Worm (Caenorhabditis elegans): ENCODE data around the gene T16G1.6.

Gene T16G1.6

DNA sequence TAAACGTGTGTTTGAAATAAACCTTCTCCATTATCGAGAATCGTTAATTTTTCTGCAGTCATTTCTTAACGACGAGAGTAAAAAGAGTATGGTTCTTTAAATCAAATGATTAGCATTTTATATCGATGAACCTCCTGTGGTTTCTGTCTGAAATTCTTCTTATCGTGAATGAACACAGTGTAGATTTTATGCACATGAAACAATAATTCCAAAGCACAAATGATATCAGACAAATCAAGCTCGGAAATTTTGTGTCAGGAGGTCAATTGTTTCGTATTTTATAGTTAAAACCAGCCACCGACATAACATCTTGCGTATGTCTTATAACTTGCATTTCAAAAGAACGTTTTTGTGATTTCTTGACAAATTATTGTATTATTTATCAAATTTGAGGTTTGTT is at the start of gene T16G1.6:
TSS of gene T16G1.6 (minus strand) at position 77 of the 400 bp plus-strand sequence.
- no peak for TF ChIP-seq cog-1 (tag; optimal IDR thresholded peaks at IDR 0.05)
- no peak for TF ChIP-seq T22C8.4 (GFP tag; IDR thresholded peaks at IDR 0.05)
- TF ChIP-seq ref-1 (GFP tag; conservative IDR thresholded peaks at IDR 0.05) = no peak
- TF ChIP-seq ztf-23 (GFP tag; IDR thresholded peaks at IDR 0.05) = no peak
- no peak for TF ChIP-seq tab-1 (GFP tag; IDR thresholded peaks at IDR 0.05)
- TF ChIP-seq ztf-29 (GFP tag; IDR thresholded peaks at IDR 0.05) = no peak
- TF ChIP-seq klf-2 (GFP tag; conservative IDR thresholded peaks at IDR 0.05) = no peak
- TF ChIP-seq flt-1 (GFP tag; IDR thresholded peaks at IDR 0.05) = no peak
- no peak for TF ChIP-seq med-1 (GFP tag; optimal IDR thresholded peaks at IDR 0.05; ENCODE audit: insufficient read depth)

DNA sequence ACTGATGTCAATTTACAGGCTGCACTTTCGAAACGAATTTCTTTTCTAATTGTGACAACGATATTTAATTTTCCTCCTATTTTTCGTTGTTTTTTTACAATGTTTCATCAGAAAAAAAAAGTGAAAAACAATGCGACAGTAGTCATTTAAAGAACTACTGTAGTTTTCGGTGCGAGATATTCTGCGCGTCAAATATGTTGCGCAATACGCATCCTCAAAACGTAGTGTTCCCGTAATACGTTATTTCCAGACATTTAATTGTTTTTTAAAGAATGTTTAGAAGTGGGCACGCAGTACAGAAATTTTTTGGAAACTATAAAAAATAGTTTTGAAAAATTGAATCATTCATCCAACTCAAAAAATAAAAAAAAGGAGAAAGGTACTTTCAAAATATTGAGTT is 37.1 kb upstream of the T16G1.6 start:
- no peak for TF ChIP-seq T22C8.4 (GFP tag; IDR thresholded peaks at IDR 0.05)
- no peak for TF ChIP-seq med-1 (GFP tag; optimal IDR thresholded peaks at IDR 0.05; ENCODE audit: insufficient read depth)
- TF ChIP-seq ref-1 (GFP tag; conservative IDR thresholded peaks at IDR 0.05) = no peak
- no peak for TF ChIP-seq klf-2 (GFP tag; conservative IDR thresholded peaks at IDR 0.05)
- TF ChIP-seq ztf-29 (GFP tag; IDR thresholded peaks at IDR 0.05) = no peak

DNA sequence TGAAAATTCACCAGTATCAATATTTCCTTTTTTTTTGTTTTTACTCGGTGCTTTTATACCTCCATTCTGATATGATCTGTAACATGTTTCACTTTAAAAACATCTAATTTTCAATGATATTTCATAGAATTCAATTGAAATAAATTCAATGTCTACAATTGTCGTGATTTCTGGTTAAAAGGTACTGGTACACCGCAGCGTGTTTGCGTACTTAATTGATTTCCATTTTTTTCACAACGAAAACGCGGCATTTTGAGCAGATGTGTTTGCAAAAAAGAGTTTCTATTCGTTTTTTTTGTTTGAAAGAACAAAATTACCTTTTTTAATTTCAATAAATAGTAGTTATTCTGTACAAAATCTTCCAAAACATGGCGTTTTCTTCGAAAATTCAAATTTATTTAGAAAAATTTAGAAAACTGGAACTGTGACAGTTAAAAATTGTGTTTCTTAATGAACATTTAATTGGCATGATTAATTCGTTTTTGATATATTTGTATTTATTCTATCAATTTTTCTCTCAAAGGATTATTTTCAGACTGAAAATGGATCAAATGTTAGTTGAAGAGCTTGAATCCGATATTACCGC is 33.7 kb upstream of the T16G1.6 start, which contains the start of gene pnn-1:
TSS of gene pnn-1 (plus strand) at position 536 of the 586 bp plus-strand sequence.
- TF ChIP-seq cog-1 (tag; optimal IDR thresholded peaks at IDR 0.05) (no peak), tab-1 (GFP tag; IDR thresholded peaks at IDR 0.05) (no peak), flt-1 (GFP tag; IDR thresholded peaks at IDR 0.05) (no peak), klf-2 (GFP tag; conservative IDR thresholded peaks at IDR 0.05) (no peak), ztf-23 (GFP tag; IDR thresholded peaks at IDR 0.05) (no peak), T22C8.4 (GFP tag; IDR thresholded peaks at IDR 0.05) (no peak), med-1 (GFP tag; optimal IDR thresholded peaks at IDR 0.05; ENCODE audit: insufficient read depth) (no peak)

DNA sequence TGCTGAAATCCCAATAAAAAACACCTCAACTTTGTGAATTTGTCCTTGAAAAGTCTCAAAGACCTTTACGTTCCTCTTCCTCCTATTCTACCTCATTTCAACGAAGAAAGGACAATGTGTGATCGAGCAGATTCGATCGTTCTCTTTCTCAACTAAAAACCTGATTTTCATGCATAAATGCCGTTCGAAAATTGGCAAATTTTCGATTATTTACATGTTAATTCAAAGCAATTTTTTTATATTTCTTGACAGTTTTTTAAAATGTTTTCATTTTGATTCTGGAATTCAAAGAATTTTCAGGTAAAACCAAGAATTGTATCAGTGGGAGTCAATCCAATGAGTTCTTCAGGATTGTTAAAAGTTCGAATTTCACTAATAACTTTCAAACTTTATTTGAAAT is 31.6 kb upstream of the T16G1.6 start, which contains the start of gene lin-46:
TSS of gene lin-46 (plus strand) at position 301 of the 400 bp plus-strand sequence.
- TF ChIP-seq T22C8.4 (GFP tag; IDR thresholded peaks at IDR 0.05) = no peak
- TF ChIP-seq med-1 (GFP tag; optimal IDR thresholded peaks at IDR 0.05; ENCODE audit: insufficient read depth) = no peak
- no peak for TF ChIP-seq ztf-29 (GFP tag; IDR thresholded peaks at IDR 0.05)
- TF ChIP-seq flt-1 (GFP tag; IDR thresholded peaks at IDR 0.05) = no peak
- TF ChIP-seq ztf-23 (GFP tag; IDR thresholded peaks at IDR 0.05) = no peak
- TF ChIP-seq klf-2 (GFP tag; conservative IDR thresholded peaks at IDR 0.05) = no peak
- TF ChIP-seq tab-1 (GFP tag; IDR thresholded peaks at IDR 0.05) = no peak
- TF ChIP-seq ref-1 (GFP tag; conservative IDR thresholded peaks at IDR 0.05) = no peak
- TF ChIP-seq cog-1 (tag; optimal IDR thresholded peaks at IDR 0.05) = no peak

DNA sequence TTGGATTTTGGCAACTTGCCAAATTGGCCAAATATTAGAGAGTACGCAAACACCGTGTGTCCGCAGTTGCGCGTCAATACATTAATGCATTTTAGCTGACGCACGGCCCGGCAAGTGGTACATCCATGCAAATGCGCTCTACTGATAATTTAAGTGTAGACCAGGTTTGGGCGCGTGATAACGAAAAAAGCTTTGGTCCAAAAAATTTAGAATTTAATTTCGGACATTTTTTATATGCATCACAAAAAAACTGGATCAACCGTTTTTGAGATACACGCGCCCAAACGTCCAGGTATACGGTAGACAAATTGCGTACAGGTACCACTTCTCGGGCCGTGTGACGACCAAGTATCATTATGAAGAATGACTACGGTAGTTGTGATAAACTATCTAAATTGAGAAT is 31.0 kb upstream of the T16G1.6 start, which contains the start of gene R186.8:
TSS of gene R186.8 (minus strand) at position 58 of the 403 bp plus-strand sequence.
- peak; percentile 52 for TF ChIP-seq cog-1 (tag; optimal IDR thresholded peaks at IDR 0.05)

DNA sequence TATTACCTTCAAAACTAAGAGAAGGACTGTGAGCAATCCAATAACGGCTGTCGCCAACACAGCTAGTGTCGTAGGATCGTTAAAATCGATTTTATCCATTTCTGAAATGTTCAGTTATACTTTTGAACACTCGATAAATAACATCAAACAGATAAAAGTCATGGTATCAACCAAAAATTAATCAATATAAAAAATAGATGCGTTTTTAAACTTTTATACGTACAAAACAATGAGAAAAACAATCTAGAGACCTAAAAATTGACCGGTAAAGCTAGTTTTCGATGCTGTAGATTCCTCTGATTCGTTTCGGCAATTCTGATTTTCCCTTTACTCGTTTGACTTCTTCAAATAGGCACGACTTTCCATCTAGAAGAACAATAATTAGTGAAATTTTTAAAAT is 30.1 kb upstream of the T16G1.6 start, which contains the start of gene R186.3:
TSS of gene R186.3 (minus strand) at position 101 of the 400 bp plus-strand sequence.
- TF ChIP-seq klf-2 (GFP tag; conservative IDR thresholded peaks at IDR 0.05) (no peak), ztf-29 (GFP tag; IDR thresholded peaks at IDR 0.05) (no peak), med-1 (GFP tag; optimal IDR thresholded peaks at IDR 0.05; ENCODE audit: insufficient read depth) (no peak), T22C8.4 (GFP tag; IDR thresholded peaks at IDR 0.05) (no peak), cog-1 (tag; optimal IDR thresholded peaks at IDR 0.05) (no peak), ref-1 (GFP tag; conservative IDR thresholded peaks at IDR 0.05) (no peak), ztf-23 (GFP tag; IDR thresholded peaks at IDR 0.05) (no peak), flt-1 (GFP tag; IDR thresholded peaks at IDR 0.05) (no peak), tab-1 (GFP tag; IDR thresholded peaks at IDR 0.05) (no peak)

DNA sequence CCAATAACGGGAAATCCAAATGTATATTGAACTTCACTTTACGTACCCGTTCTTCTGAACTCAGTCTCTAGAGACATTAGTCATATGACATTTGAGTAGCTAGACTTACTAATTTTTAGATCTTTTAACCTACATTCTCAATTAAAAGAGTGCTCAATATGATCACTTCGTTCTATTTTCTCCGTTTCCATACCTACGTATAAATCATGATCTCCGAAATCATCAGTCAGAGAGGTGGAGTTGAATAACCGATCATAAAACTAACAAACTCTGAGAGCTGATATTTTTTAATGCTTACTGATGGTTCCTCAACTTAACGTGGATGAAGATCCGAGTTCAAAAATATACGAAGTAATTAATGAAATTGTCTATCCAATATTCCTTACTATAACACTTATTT is 27.1 kb upstream of the T16G1.6 start, which contains the start of gene srd-35:
TSS of gene srd-35 (plus strand) at position 301 of the 400 bp plus-strand sequence.
- TF ChIP-seq ref-1 (GFP tag; conservative IDR thresholded peaks at IDR 0.05) (no peak), flt-1 (GFP tag; IDR thresholded peaks at IDR 0.05) (no peak), ztf-29 (GFP tag; IDR thresholded peaks at IDR 0.05) (no peak), T22C8.4 (GFP tag; IDR thresholded peaks at IDR 0.05) (no peak), cog-1 (tag; optimal IDR thresholded peaks at IDR 0.05) (no peak), klf-2 (GFP tag; conservative IDR thresholded peaks at IDR 0.05) (no peak), ztf-23 (GFP tag; IDR thresholded peaks at IDR 0.05) (no peak), tab-1 (GFP tag; IDR thresholded peaks at IDR 0.05) (no peak), med-1 (GFP tag; optimal IDR thresholded peaks at IDR 0.05; ENCODE audit: insufficient read depth) (no peak)

DNA sequence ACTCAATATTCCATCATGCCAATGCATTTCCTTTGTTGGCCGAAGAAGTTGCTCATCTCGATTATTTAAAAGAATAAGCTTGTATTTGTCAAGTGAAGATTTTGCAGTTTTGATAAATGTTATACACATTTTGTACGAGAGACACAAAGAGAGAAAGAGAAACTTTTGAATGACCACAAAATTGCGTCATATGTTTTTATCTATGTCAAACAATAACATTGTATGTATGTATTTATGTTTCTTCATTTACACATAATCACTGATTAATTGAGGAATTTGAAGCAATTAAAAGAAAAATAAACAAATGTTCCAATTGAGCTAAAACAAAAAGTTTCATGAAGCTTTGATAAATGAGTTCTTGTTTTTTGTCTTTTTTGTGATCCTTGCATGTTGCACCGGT is 26.2 kb upstream of the T16G1.6 start, which contains the start of gene hrg-9:
TSS of gene hrg-9 (minus strand) at position 152 of the 400 bp plus-strand sequence.
- TF ChIP-seq ref-1 (GFP tag; conservative IDR thresholded peaks at IDR 0.05) (no peak), ztf-29 (GFP tag; IDR thresholded peaks at IDR 0.05) (no peak), ztf-23 (GFP tag; IDR thresholded peaks at IDR 0.05) (no peak), T22C8.4 (GFP tag; IDR thresholded peaks at IDR 0.05) (no peak), tab-1 (GFP tag; IDR thresholded peaks at IDR 0.05) (no peak), klf-2 (GFP tag; conservative IDR thresholded peaks at IDR 0.05) (no peak), cog-1 (tag; optimal IDR thresholded peaks at IDR 0.05) (no peak), flt-1 (GFP tag; IDR thresholded peaks at IDR 0.05) (no peak), med-1 (GFP tag; optimal IDR thresholded peaks at IDR 0.05; ENCODE audit: insufficient read depth) (no peak)

DNA sequence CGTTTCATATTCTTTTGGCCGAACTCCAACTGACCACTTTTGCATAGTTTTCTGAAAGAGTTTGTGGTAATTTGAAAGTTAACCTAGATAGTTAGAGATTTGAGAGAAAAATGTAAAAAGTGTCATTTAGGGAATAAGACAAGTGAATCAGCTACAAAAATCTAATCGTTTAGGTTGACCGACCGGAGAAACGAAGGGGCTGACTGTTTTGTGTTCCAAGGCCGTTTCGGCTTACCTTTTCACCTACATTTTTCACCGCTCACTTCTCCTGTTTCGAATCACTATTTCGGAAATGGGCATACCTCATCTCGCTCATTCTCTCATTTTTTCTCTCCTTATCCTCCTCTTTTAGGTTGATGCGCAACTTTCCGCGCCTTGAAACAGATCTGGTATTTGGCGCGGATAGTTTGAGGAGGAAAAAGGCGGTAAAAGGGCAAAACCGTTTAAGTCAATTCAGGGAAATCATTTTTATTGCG is 24.1 kb upstream of the T16G1.6 start, which contains the start of gene mpst-7:
TSS of gene mpst-7 (minus strand) at position 51 of the 476 bp plus-strand sequence.
- TF ChIP-seq ztf-23 (GFP tag; IDR thresholded peaks at IDR 0.05) (no peak), tab-1 (GFP tag; IDR thresholded peaks at IDR 0.05) (no peak), med-1 (GFP tag; optimal IDR thresholded peaks at IDR 0.05; ENCODE audit: insufficient read depth) (no peak), ztf-29 (GFP tag; IDR thresholded peaks at IDR 0.05) (no peak), ref-1 (GFP tag; conservative IDR thresholded peaks at IDR 0.05) (no peak)

DNA sequence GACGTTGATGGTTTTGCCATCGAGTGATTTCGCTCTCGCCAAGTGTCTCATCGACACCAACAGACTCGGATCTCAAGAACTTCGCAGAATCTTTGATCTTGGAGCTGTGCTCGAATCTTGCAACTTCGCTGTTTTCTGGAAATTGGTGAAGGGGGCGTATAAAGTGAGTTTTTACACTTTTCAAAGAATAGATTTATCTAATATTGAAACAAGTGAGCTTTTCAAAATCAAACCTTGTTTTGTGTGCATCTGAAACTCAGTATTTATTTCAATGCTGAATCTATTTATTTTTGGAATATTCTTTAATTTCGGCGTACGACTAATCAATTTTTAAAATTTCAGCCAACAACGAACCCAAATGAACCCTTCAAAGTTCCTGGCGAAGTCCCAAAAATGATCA is 17.3 kb upstream of the T16G1.6 start:
- TF ChIP-seq flt-1 (GFP tag; IDR thresholded peaks at IDR 0.05) = no peak
- no peak for TF ChIP-seq tab-1 (GFP tag; IDR thresholded peaks at IDR 0.05)
- TF ChIP-seq ref-1 (GFP tag; conservative IDR thresholded peaks at IDR 0.05) = no peak
- no peak for TF ChIP-seq cog-1 (tag; optimal IDR thresholded peaks at IDR 0.05)
- no peak for TF ChIP-seq klf-2 (GFP tag; conservative IDR thresholded peaks at IDR 0.05)
- TF ChIP-seq ztf-23 (GFP tag; IDR thresholded peaks at IDR 0.05) = no peak
- no peak for TF ChIP-seq ztf-29 (GFP tag; IDR thresholded peaks at IDR 0.05)
- TF ChIP-seq T22C8.4 (GFP tag; IDR thresholded peaks at IDR 0.05) = no peak
- no peak for TF ChIP-seq med-1 (GFP tag; optimal IDR thresholded peaks at IDR 0.05; ENCODE audit: insufficient read depth)

Measured in whole organism, midembryonic.